Fruit fly (Drosophila melanogaster): Measurements from ENCODE around the gene Gr93b.

Gene Gr93b

DNA sequence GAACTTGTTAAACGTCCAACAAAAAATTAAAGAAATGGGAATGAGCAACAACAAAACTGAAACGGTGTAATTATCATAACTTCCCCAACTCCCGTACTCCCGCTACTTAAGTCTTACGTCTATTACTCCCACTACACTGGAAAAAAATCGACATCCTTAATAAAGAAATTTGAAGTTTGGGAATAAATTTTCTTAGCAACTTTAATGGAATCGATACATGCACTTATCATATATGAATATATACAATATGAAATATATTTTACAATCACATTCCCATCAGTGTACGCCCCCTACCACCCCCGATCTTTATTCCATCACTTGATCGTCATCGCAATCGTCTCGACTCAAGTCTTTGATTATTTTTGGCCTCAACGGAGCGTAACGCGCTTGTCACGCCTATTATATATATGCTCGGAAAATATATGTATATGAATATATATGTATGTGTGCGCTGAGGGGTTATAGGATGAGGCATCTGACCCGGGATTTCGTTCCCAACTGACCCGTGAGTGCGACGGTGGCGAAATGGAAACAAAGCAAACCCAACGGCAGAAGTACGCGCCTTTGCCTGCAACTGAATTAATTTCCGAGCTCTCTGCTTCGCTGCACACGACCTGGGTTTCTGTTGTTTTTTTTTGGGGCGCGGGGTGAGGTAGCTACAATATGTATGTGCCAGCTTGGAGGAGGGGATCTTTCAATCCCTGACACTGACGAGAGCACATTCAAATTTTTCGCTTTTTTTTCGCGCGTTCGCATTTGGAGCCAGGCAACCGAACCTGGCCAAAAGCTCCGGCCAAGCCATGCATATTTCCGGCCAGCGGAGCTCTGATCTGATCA lies 9.1 kb downstream of the Gr93b start (continued):
- TF ChIP-seq Nf-YB (GFP tag; optimal IDR thresholded peaks at IDR 0.05) (peak; percentile 19), Myb (GFP tag; optimal IDR thresholded peaks at IDR 0.05) (no peak), CG7357 (GFP tag; IDR thresholded peaks at IDR 0.05) (0 out of 3 replicates have a peak, but pooled peaks have one; percentile 8), da (GFP tag; optimal IDR thresholded peaks at IDR 0.05) (no peak), HLH3B (GFP tag; IDR thresholded peaks at IDR 0.05) (0 out of 2 replicates have a peak, but pooled peaks have one; percentile 10), org-1 (GFP tag; optimal IDR thresholded peaks at IDR 0.05) (peak; percentile 28), CG12659 (GFP tag; optimal IDR thresholded peaks at IDR 0.05) (peak; percentile 15), CG32772 (GFP tag; IDR thresholded peaks at IDR 0.05) (peak; percentile 47), CG17802 (tag; optimal IDR thresholded peaks at IDR 0.05) (no peak), CG11504 (tag; optimal IDR thresholded peaks at IDR 0.05) (peak; percentile 26), unpg (GFP tag; optimal IDR thresholded peaks at IDR 0.05) (peak; percentile 70), ATbp (GFP tag; optimal IDR thresholded peaks at IDR 0.05) (peak; percentile 44), onecut (GFP tag; IDR thresholded peaks at IDR 0.05) (0 out of 2 replicates have a peak, but pooled peaks have one; percentile 4), CG12071 (GFP tag; optimal IDR thresholded peaks at IDR 0.05) (no peak), CG3847 (GFP tag; IDR thresholded peaks at IDR 0.05) (no peak), Blimp-1 (GFP tag; optimal IDR thresholded peaks at IDR 0.05) (peak; percentile 27), chinmo (GFP tag; IDR thresholded peaks at IDR 0.05; ENCODE audit: partially characterized antibody) (0 out of 4 replicates have a peak, but pooled peaks have one; percentile 26), CG13424 (tag; optimal IDR thresholded peaks at IDR 0.05) (peak; percentile 37), D (optimal IDR thresholded peaks at IDR 0.05) (no peak), D (GFP tag; optimal IDR thresholded peaks at IDR 0.05) (peak; percentile 27), jigr1 (GFP tag; IDR thresholded peaks at IDR 0.05) (no peak), nmo (GFP tag; optimal IDR thresholded peaks at IDR 0.05) (peak; percentile 59), CG3407 (GFP tag; optimal IDR thresholded peaks at IDR 0.05) (peak; percentile 39), CG16815 (GFP tag; optimal IDR thresholded peaks at IDR 0.05) (peak; percentile 7), CG8924 (tag; optimal IDR thresholded peaks at IDR 0.05) (peak; percentile 14), dysf (GFP tag; IDR thresholded peaks at IDR 0.05) (0 out of 3 replicates have a peak, but pooled peaks have one; percentile 40), lola (GFP tag; optimal IDR thresholded peaks at IDR 0.05) (peak in 1 of 3 experiments; percentile 77), nerfin-2 (GFP tag; IDR thresholded peaks at IDR 0.05; ENCODE audit: partially characterized antibody) (no peak), NC2α (GFP tag; optimal IDR thresholded peaks at IDR 0.05) (no peak), CG17361 (GFP tag; IDR thresholded peaks at IDR 0.05) (peak; percentile 58; the same call in 2 of the 3 replicates), gsb-n (tag; optimal IDR thresholded peaks at IDR 0.05) (peak; percentile 64), row (GFP tag; IDR thresholded peaks at IDR 0.05) (peak; percentile 52; the same call in 2 of the 3 replicates), gem (tag; optimal IDR thresholded peaks at IDR 0.05) (peak; percentile 71), CG7556 (GFP tag; optimal IDR thresholded peaks at IDR 0.05) (peak; percentile 45), CG4360 (GFP tag; IDR thresholded peaks at IDR 0.05) (peak; percentile 9; the same call in 1 of the 2 replicates), oc (tag; optimal IDR thresholded peaks at IDR 0.05) (peak; percentile 26), lov (optimal IDR thresholded peaks at IDR 0.05) (no peak), lov (GFP tag; IDR thresholded peaks at IDR 0.05) (0 out of 3 replicates have a peak, but pooled peaks have one; percentile 25), CG9437 (GFP tag; optimal IDR thresholded peaks at IDR 0.05) (peak; percentile 16), dmrt99B (tag; optimal IDR thresholded peaks at IDR 0.05) (peak; percentile 26), ci (GFP tag; IDR thresholded peaks at IDR 0.05) (peak; percentile 31; the same call in 1 of the 3 replicates), grn (GFP tag; optimal IDR thresholded peaks at IDR 0.05) (peak; percentile 14), CG2202 (tag; optimal IDR thresholded peaks at IDR 0.05) (peak; percentile 49), CG32767 (GFP tag; IDR thresholded peaks at IDR 0.05) (0 out of 2 replicates have a peak, but pooled peaks have one; percentile 13), CG12769 (tag; optimal IDR thresholded peaks at IDR 0.05) (peak; percentile 17), CG8388 (GFP tag; optimal IDR thresholded peaks at IDR 0.05) (peak; percentile 67), CG2712 (tag; optimal IDR thresholded peaks at IDR 0.05) (peak; percentile 66), vfl (GFP tag; optimal IDR thresholded peaks at IDR 0.05) (no peak)
